Worm (Caenorhabditis elegans): ENCODE measurements around the gene par-3.

DNA sequence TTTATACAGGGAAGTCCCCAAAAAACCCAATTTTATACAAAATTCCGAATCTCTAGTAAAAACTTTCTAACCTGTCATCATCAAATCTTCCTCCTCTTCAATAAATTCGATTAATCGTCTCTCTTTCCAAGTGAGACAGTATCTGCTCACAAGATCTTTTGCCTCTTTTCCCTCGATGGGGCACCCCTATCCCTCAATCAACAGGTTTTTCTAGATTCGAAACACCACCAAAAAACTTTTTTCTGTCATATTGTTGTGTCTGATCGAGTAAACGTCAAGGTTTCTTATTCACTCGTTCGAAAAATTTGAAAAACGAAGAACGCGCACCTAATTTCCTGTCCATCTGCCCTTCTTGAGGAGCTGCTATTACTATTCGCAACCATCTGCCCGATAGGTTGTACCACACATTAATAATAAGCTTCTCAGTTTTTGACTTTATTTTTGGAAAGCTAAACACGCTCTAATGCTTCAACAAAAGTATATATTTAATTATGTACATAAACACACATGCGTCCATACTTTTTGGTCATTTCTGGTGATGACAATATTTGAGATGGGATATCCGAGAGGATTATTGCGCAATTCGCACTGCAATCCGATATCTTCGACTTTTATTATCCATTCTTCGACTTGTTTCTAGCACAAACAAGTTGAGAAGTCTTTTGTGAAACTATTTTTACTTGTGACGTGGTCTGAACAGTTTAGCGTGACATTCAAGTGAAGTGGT lies 55.2 kb downstream of the par-3 start:
- no peak for TF ChIP-seq W03F9.2 (tag; optimal IDR thresholded peaks at IDR 0.05)
- no peak for TF ChIP-seq him-1 (tag; optimal IDR thresholded peaks at IDR 0.05)
- no peak for TF ChIP-seq dao-5 (tag; optimal IDR thresholded peaks at IDR 0.05)
